Worm (Caenorhabditis elegans): ENCODE results near the gene abts-3.

- no peak for TF ChIP-seq odd-2 (tag; optimal IDR thresholded peaks at IDR 0.05)
- no peak for TF ChIP-seq ets-4 (tag; optimal IDR thresholded peaks at IDR 0.05)
- no peak for TF ChIP-seq tbx-2 (tag; optimal IDR thresholded peaks at IDR 0.05)
- TF ChIP-seq pha-2 (tag; optimal IDR thresholded peaks at IDR 0.05), result no peak
- no peak for TF ChIP-seq dve-1 (tag; optimal IDR thresholded peaks at IDR 0.05)
Observed at ce11 chrII:6103986-6104385, 28.7 kb upstream of the abts-3 start.

Measured in whole organism, late embryonic.